Worm (Caenorhabditis elegans): Measurements from ENCODE around the gene arrd-24.

arrd-24 gene

ce11 chrX:13990680-13991079 is 10.4 kb upstream of the arrd-24 start, which contains the start of gene C31E10.11:
Gene C31E10.11 (minus strand): TSS chrX:13990780.
- no peak for TF ChIP-seq jun-1 (tag; optimal IDR thresholded peaks at IDR 0.05)
- no peak for TF ChIP-seq snpc-4 (tag; optimal IDR thresholded peaks at IDR 0.05)
- no peak for TF ChIP-seq elt-1 (tag; optimal IDR thresholded peaks at IDR 0.05)
- TF ChIP-seq nhr-77 (tag; optimal IDR thresholded peaks at IDR 0.05), result no peak
- TF ChIP-seq pha-4 (tag; optimal IDR thresholded peaks at IDR 0.05), result no peak
- TF ChIP-seq nhr-12 (tag; optimal IDR thresholded peaks at IDR 0.05), result no peak
- TF ChIP-seq lin-39 (tag; optimal IDR thresholded peaks at IDR 0.05), result no peak

ce11 chrX:13986307-13986706 is 6.0 kb upstream of the arrd-24 start, which contains the start of gene irld-24:
Gene irld-24 (plus strand): TSS chrX:13986607.
- TF ChIP-seq jun-1 (tag; optimal IDR thresholded peaks at IDR 0.05) (no peak), nhr-77 (tag; optimal IDR thresholded peaks at IDR 0.05) (no peak), nhr-11 (tag; optimal IDR thresholded peaks at IDR 0.05) (no peak), lin-39 (tag; optimal IDR thresholded peaks at IDR 0.05) (no peak), daf-12 (tag; optimal IDR thresholded peaks at IDR 0.05) (no peak), aly-2 (tag; optimal IDR thresholded peaks at IDR 0.05) (no peak), elt-3 (tag; optimal IDR thresholded peaks at IDR 0.05) (no peak), mdl-1 (tag; optimal IDR thresholded peaks at IDR 0.05) (no peak), egl-5 (tag; optimal IDR thresholded peaks at IDR 0.05) (no peak), skn-1 (tag; optimal IDR thresholded peaks at IDR 0.05) (no peak), nhr-25 (tag; optimal IDR thresholded peaks at IDR 0.05) (no peak), fkh-10 (GFP tag; optimal IDR thresholded peaks at IDR 0.05) (no peak), tbx-2 (tag; optimal IDR thresholded peaks at IDR 0.05) (no peak), nhr-43 (tag; optimal IDR thresholded peaks at IDR 0.05; ENCODE audit: poor library complexity, severe bottlenecking) (no peak)

- TF ChIP-seq nhr-76 (tag; optimal IDR thresholded peaks at IDR 0.05), result no peak
- peak; percentile 15 for TF ChIP-seq snpc-4 (tag; optimal IDR thresholded peaks at IDR 0.05)
- peak; percentile 29 for TF ChIP-seq ceh-28 (tag; optimal IDR thresholded peaks at IDR 0.05)
- peak; percentile 92 for TF ChIP-seq lin-39 (tag; optimal IDR thresholded peaks at IDR 0.05)
- no peak for TF ChIP-seq ZK546.5 (tag; optimal IDR thresholded peaks at IDR 0.05)
- TF ChIP-seq lin-15B (tag; optimal IDR thresholded peaks at IDR 0.05), result peak; percentile 51
- peak; percentile 73 for TF ChIP-seq egl-5 (tag; optimal IDR thresholded peaks at IDR 0.05)
- TF ChIP-seq hmg-11 (tag; optimal IDR thresholded peaks at IDR 0.05), result peak; percentile 57
- TF ChIP-seq ceh-16 (tag; optimal IDR thresholded peaks at IDR 0.05), result no peak
- TF ChIP-seq nhr-28 (tag; optimal IDR thresholded peaks at IDR 0.05), result no peak
- peak; percentile 69 for TF ChIP-seq nfya-1 (tag; optimal IDR thresholded peaks at IDR 0.05; ENCODE audit: insufficient read depth)
- TF ChIP-seq tbx-2 (tag; optimal IDR thresholded peaks at IDR 0.05), result peak; percentile 10
- TF ChIP-seq ama-1 (optimal IDR thresholded peaks at IDR 0.05), result no peak
- no peak for TF ChIP-seq R02D3.7 (tag; optimal IDR thresholded peaks at IDR 0.05)
- no peak for TF ChIP-seq ceh-9 (tag; optimal IDR thresholded peaks at IDR 0.05)
- TF ChIP-seq pha-4 (tag; optimal IDR thresholded peaks at IDR 0.05), result peak; percentile 64
- no peak for TF ChIP-seq fkh-10 (GFP tag; optimal IDR thresholded peaks at IDR 0.05)
- no peak for TF ChIP-seq nhr-25 (tag; optimal IDR thresholded peaks at IDR 0.05)
- no peak for TF ChIP-seq fos-1 (tag; optimal IDR thresholded peaks at IDR 0.05)
- no peak for TF ChIP-seq ztf-4 (tag; optimal IDR thresholded peaks at IDR 0.05)
- peak; percentile 17 for TF ChIP-seq elt-2 (tag; optimal IDR thresholded peaks at IDR 0.05)
- no peak for TF ChIP-seq fkh-2 (tag; optimal IDR thresholded peaks at IDR 0.05)
- no peak for TF ChIP-seq elt-1 (tag; optimal IDR thresholded peaks at IDR 0.05)
- TF ChIP-seq zag-1 (tag; optimal IDR thresholded peaks at IDR 0.05), result no peak
Observed at ce11 chrX:13977439-13978118, 2.7 kb downstream of the arrd-24 start, which contains the start of gene F48F7.6. Gene F48F7.6 (plus strand): TSS chrX:13977829.

- TF ChIP-seq nhr-76 (tag; optimal IDR thresholded peaks at IDR 0.05) (no peak), unc-39 (tag; optimal IDR thresholded peaks at IDR 0.05) (no peak), lsy-12 (tag; optimal IDR thresholded peaks at IDR 0.05) (no peak), lin-15B (tag; optimal IDR thresholded peaks at IDR 0.05) (no peak), egl-5 (tag; optimal IDR thresholded peaks at IDR 0.05) (peak; percentile 52), zag-1 (tag; optimal IDR thresholded peaks at IDR 0.05) (no peak), nhr-12 (tag; optimal IDR thresholded peaks at IDR 0.05) (no peak), eor-1 (tag; optimal IDR thresholded peaks at IDR 0.05) (no peak), nhr-23 (tag; optimal IDR thresholded peaks at IDR 0.05) (peak; percentile 74), ZK546.5 (tag; optimal IDR thresholded peaks at IDR 0.05) (no peak), nhr-25 (tag; optimal IDR thresholded peaks at IDR 0.05) (peak; percentile 50), hmg-11 (tag; optimal IDR thresholded peaks at IDR 0.05) (no peak), nhr-28 (tag; optimal IDR thresholded peaks at IDR 0.05) (no peak), fkh-2 (tag; optimal IDR thresholded peaks at IDR 0.05) (no peak), ceh-16 (tag; optimal IDR thresholded peaks at IDR 0.05) (no peak), elt-2 (tag; optimal IDR thresholded peaks at IDR 0.05) (no peak), jun-1 (tag; optimal IDR thresholded peaks at IDR 0.05) (no peak), pha-4 (tag; optimal IDR thresholded peaks at IDR 0.05) (no peak), nhr-11 (tag; optimal IDR thresholded peaks at IDR 0.05) (no peak), daf-12 (tag; optimal IDR thresholded peaks at IDR 0.05) (no peak), elt-1 (tag; optimal IDR thresholded peaks at IDR 0.05) (peak; percentile 73), ceh-82 (tag; optimal IDR thresholded peaks at IDR 0.05) (no peak), skn-1 (tag; optimal IDR thresholded peaks at IDR 0.05) (no peak), ztf-11 (tag; optimal IDR thresholded peaks at IDR 0.05) (no peak), nhr-237 (tag; optimal IDR thresholded peaks at IDR 0.05) (no peak), nhr-43 (tag; optimal IDR thresholded peaks at IDR 0.05; ENCODE audit: poor library complexity, severe bottlenecking) (peak; percentile 70), R02D3.7 (tag; optimal IDR thresholded peaks at IDR 0.05) (no peak), nhr-67 (tag; optimal IDR thresholded peaks at IDR 0.05) (no peak), mdl-1 (tag; optimal IDR thresholded peaks at IDR 0.05) (no peak), ceh-9 (tag; optimal IDR thresholded peaks at IDR 0.05) (no peak), ztf-4 (tag; optimal IDR thresholded peaks at IDR 0.05) (no peak), mml-1 (tag; optimal IDR thresholded peaks at IDR 0.05) (no peak)
Observed at ce11 chrX:13975314-13975713, 5.0 kb downstream of the arrd-24 start, which contains the start of gene F48F7.5. Gene F48F7.5 (plus strand): TSS chrX:13975653.
